Worm (Caenorhabditis elegans) whole organism, L1 larva: ENCODE measurements around the gene snb-7.
A peak's percentile ranks its signal among the peaks of the same experiment; 100 is the strongest.

Experiments
- aha-1 ChIP-seq: fragments of 150-350 bp; optimal IDR thresholded peaks from 2 replicates; lab custom pipeline; 2014; ENCODE audit warnings: missing biosample characterization, missing genetic modification characterization
- ama-1 ChIP-seq: fragments of 150-350 bp; optimal IDR thresholded peaks from 2 replicates; lab custom pipeline; 2014
- ces-1 ChIP-seq: fragments of 150-350 bp; optimal IDR thresholded peaks from 2 replicates; lab custom pipeline; 2014; ENCODE audit warnings: missing biosample characterization, missing genetic modification reagents, missing genetic modification characterization
- fos-1 ChIP-seq: fragments of 150-350 bp; optimal IDR thresholded peaks from 2 replicates; lab custom pipeline; 2014; ENCODE audit warnings: missing biosample characterization, missing genetic modification characterization
- lin-13 ChIP-seq: fragments of 150-350 bp; optimal IDR thresholded peaks from 2 replicates; lab custom pipeline; 2014; ENCODE audit warnings: missing biosample characterization, missing genetic modification reagents, missing genetic modification characterization
- mdl-1 ChIP-seq, 2 experiments: fragments of 150-350 bp; optimal IDR thresholded peaks; 2 replicates each; lab custom pipeline; 2014 to 2017; ENCODE audit warnings: missing biosample characterization in 2 of 2, missing genetic modification characterization in 2 of 2, inconsistent platforms in 1 of 2
- nhr-237 ChIP-seq: fragments of 150-350 bp; optimal IDR thresholded peaks from 2 replicates; lab custom pipeline; 2014; ENCODE audit warnings: missing biosample characterization, missing genetic modification characterization
- nhr-76 ChIP-seq: sonication (generic microtip); optimal IDR thresholded peaks from 2 replicates; lab custom pipeline; 2017; ENCODE audit warnings: missing biosample characterization, missing genetic modification characterization
- rnt-1 ChIP-seq: sonication (generic microtip); optimal IDR thresholded peaks from 2 replicates; lab custom pipeline; 2016; ENCODE audit warnings: mild to moderate bottlenecking, missing genetic modification characterization, moderate library complexity, missing compliant biosample characterization
- snpc-4 ChIP-seq: fragments of 150-350 bp; optimal IDR thresholded peaks from 2 replicates; lab custom pipeline; 2014; ENCODE audit warnings: missing biosample characterization, missing genetic modification characterization
- swsn-7 ChIP-seq: sonication (generic microtip); optimal IDR thresholded peaks from 2 replicates; lab custom pipeline; 2016; ENCODE audit warnings: missing genetic modification characterization, missing compliant biosample characterization
- zag-1 ChIP-seq: fragments of 150-350 bp; optimal IDR thresholded peaks from 2 replicates; lab custom pipeline; 2014; ENCODE audit warnings: missing biosample characterization, missing genetic modification characterization

- TF ChIP-seq lin-13 (no peak), swsn-7 (tag; lab: Kevin White, UChicago) (peak; percentile 27), nhr-237 (no peak), ces-1 (no peak), ama-1 (no peak), nhr-76 (tag; lab: Kevin White, UChicago) (no peak), fos-1 (tag; lab: Kevin White, UChicago) (no peak), snpc-4 (tag; lab: Kevin White, UChicago) (no peak), rnt-1 (tag; lab: Kevin White, UChicago) (peak; percentile 66), zag-1 (tag; lab: Kevin White, UChicago) (no peak), mdl-1 (tag; optimal IDR thresholded peaks at IDR 0.05; lab: Kevin White, UChicago) (no peak), aha-1 (no peak)
Measured at ce11 chrIV:12567176-12567892, 6.7 kb downstream of the snb-7 start, which contains the start of the genes hsb-1 and let-99.
